Worm (Caenorhabditis elegans) whole organism, midembryonic: ENCODE results near the gene M04C3.2.

Experiments
- T22C8.4 ChIP-seq: fragments of 200-800 bp; sonication (Bioruptor generic); IDR thresholded peaks from 2 replicates; pipeline ENCODE4 v1.3.6; 2022; ENCODE audit warnings: missing genetic modification characterization, missing compliant biosample characterization
- cog-1 ChIP-seq: sonication (generic microtip); optimal IDR thresholded peaks from 2 replicates; lab custom pipeline; 2016; ENCODE audit warnings: missing genetic modification characterization, missing compliant biosample characterization
- flt-1 ChIP-seq: fragments of 200-800 bp; sonication (Bioruptor generic); IDR thresholded peaks from 2 replicates; pipeline ENCODE4 v1.3.6; 2022; ENCODE audit warnings: missing genetic modification characterization, missing compliant biosample characterization
- klf-2 ChIP-seq: fragments of 200-800 bp; sonication (Bioruptor generic); conservative IDR thresholded peaks from 2 replicates; pipeline ENCODE4 v1.3.6; 2022; ENCODE audit warnings: missing genetic modification reagents, missing genetic modification characterization, missing compliant biosample characterization
- med-1 ChIP-seq: sonication (generic microtip); optimal IDR thresholded peaks from 2 replicates; lab custom pipeline; 2017; ENCODE audit warnings: missing genetic modification characterization, mild to moderate bottlenecking, missing compliant biosample characterization, antibody characterized with exemption, missing genetic modification reagents; ENCODE audit not compliant: insufficient read depth
- ref-1 ChIP-seq: fragments of 200-800 bp; sonication (Bioruptor generic); conservative IDR thresholded peaks from 2 replicates; pipeline ENCODE4 v1.3.6; 2022; ENCODE audit warnings: missing genetic modification reagents, missing genetic modification characterization, missing compliant biosample characterization
- tab-1 ChIP-seq: fragments of 200-800 bp; sonication (Bioruptor generic); IDR thresholded peaks from 2 replicates; pipeline ENCODE4 v1.3.6; 2022; ENCODE audit warnings: missing genetic modification characterization, missing compliant biosample characterization
- ztf-23 ChIP-seq: fragments of 200-800 bp; sonication (Bioruptor generic); IDR thresholded peaks from 2 replicates; pipeline ENCODE4 v1.3.6; 2022; ENCODE audit warnings: missing genetic modification reagents, missing genetic modification characterization, missing compliant biosample characterization
- ztf-29 ChIP-seq: fragments of 200-800 bp; sonication (Bioruptor generic); IDR thresholded peaks from 2 replicates; pipeline ENCODE4 v1.3.6; 2022; ENCODE audit warnings: missing genetic modification reagents, missing genetic modification characterization, missing compliant biosample characterization

M04C3.2 gene

DNA sequence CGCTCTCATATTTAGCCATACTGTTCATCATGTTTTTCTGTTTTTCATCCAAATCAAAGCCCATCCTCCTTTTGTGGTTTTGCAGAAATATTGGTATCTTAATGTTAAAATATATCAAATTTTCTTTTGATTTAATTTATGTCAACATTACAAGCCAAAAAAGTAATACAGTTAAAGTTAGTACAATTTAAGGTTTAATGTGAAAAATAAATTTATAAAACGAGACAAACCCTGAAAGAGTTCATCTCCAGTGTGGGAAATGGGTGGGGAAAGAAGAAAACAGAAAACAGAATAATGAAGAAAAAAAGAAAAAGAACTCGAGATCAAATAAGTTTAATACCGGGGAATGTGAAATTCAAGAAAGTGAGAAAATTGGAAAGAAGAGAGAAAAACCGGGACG, at the start of gene M04C3.2:
TSS of gene M04C3.2 (minus strand) at position 101 of the 400 bp plus-strand sequence.
- TF ChIP-seq ztf-29 (GFP tag; lab: Robert Waterston, UW) (no peak), T22C8.4 (no peak), med-1 (no peak), ztf-23 (no peak), klf-2 (GFP tag; lab: Robert Waterston, UW) (no peak), flt-1 (GFP tag; lab: Robert Waterston, UW) (no peak), cog-1 (tag; lab: Kevin White, UChicago) (no peak), ref-1 (no peak)

DNA sequence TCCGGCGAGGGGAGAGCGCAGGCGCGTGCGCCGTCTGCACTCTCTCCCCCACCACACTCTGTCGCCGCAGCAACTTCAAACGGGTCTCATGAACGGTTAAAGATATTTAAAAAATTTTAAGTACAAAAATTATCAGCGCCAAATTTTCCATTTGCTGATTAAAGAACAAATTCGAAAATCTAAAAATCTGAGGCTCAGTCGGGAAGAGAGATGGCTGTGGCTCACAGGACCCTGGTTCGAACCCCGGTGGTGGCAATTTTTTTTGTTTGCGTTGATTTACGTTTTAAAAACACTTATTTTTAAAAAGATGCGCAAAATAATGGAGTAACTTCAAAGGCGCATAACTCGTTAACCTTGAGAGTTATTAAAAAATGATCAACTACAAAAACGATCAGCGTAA, 48.4 kb upstream of the M04C3.2 start:
- TF ChIP-seq ztf-23 = no peak
- no peak for TF ChIP-seq ref-1
- TF ChIP-seq ztf-29 (GFP tag; lab: Robert Waterston, UW) = no peak
- no peak for TF ChIP-seq tab-1
- no peak for TF ChIP-seq T22C8.4
- no peak for TF ChIP-seq med-1
- TF ChIP-seq klf-2 (GFP tag; lab: Robert Waterston, UW) = no peak
- TF ChIP-seq cog-1 (tag; lab: Kevin White, UChicago) = no peak

DNA sequence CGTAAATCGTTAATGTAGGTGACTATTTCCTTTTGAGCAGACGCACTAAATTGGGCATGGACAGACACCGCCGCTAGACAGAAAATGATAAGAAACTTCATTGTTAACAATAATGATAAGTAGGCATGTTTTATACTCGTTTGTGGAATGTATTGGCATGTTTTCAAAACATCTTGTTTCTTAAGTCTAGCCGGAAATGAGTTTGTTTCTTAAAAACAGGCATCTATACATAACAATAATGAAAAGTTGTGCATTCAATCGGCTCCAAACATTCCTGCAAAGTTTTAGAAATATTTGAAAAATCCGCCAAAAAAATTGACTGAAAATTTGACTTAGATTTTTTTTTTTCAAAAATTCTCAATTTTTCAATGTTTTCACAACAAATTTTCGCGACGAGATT, 46.9 kb upstream of the M04C3.2 start, which contains the start of gene scl-21:
TSS of gene scl-21 (minus strand) at position 101 of the 400 bp plus-strand sequence.
- TF ChIP-seq klf-2 (GFP tag; lab: Robert Waterston, UW) (no peak), ztf-29 (GFP tag; lab: Robert Waterston, UW) (no peak), T22C8.4 (no peak), ztf-23 (no peak), ref-1 (no peak), tab-1 (no peak), cog-1 (tag; lab: Kevin White, UChicago) (no peak), med-1 (no peak), flt-1 (GFP tag; lab: Robert Waterston, UW) (no peak)

DNA sequence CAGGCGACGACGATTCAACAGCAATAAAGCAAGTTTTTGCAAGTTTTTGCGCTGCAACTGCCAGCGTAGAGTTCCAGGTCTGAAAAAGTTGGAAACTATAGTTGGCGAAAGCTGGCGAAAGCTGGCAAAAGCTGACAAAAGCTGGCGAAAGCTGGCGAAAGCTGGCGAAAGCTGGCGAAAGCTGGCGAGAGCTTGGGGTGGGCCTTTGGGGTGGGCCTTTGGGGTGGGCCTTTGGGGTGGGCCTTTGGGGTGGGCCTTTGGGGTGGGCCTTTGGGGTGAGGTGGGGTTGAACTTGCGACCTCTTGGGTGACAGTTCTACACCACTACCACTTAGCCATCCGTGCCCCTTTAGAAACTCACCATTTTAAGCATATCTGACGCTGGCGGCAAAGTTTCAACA, 46.4 kb upstream of the M04C3.2 start:
- TF ChIP-seq cog-1 (tag; lab: Kevin White, UChicago) = no peak
- no peak for TF ChIP-seq ref-1
- TF ChIP-seq ztf-29 (GFP tag; lab: Robert Waterston, UW) = no peak
- TF ChIP-seq ztf-23 = no peak
- no peak for TF ChIP-seq med-1

DNA sequence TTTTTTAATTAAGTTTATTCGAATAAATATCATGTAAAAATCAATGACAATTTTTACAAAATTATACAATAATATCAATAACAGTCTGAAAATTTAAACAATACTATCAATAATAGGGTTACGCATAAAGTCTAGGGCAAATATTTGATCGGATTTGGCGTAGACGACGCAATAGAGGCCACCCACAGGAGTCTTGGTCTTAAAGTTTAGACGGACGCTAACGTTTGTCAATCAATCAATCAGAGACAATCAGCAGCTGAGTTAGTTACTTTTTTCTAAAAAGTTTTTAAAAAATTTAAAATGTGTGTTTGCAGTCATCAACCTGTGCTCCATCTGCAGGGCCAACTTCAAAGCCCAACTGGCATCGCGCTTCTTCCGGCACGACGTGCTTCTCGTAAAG, 42.6 kb upstream of the M04C3.2 start, which contains the start of gene Y43F8B.29:
TSS of gene Y43F8B.29 (plus strand) at position 301 of the 400 bp plus-strand sequence.
- TF ChIP-seq tab-1 = no peak

DNA sequence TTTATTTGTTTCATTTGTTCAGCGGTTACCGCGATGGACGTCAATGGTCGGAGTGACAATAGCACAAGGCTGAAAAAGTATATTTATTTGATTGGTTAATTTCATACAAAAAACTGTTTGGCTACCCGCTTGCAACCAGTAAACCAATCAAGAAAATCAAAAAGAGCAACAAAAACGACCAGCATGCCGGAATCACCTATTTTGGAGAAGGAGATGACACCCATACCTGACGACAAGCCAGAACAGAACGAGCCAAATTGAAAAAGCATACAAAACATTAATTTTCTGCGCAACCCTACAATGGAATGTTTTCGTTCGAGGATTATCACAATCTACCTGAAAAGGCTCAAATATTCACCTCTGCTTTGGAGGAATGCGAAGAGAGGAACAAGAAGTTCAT, 41.8 kb upstream of the M04C3.2 start, which contains the start of gene Y43F8B.7:
TSS of gene Y43F8B.7 (plus strand) at position 301 of the 400 bp plus-strand sequence.
- TF ChIP-seq T22C8.4 (no peak), ztf-23 (no peak), med-1 (no peak), klf-2 (GFP tag; lab: Robert Waterston, UW) (no peak), ztf-29 (GFP tag; lab: Robert Waterston, UW) (no peak), tab-1 (no peak), cog-1 (tag; lab: Kevin White, UChicago) (no peak), flt-1 (GFP tag; lab: Robert Waterston, UW) (no peak), ref-1 (no peak)

DNA sequence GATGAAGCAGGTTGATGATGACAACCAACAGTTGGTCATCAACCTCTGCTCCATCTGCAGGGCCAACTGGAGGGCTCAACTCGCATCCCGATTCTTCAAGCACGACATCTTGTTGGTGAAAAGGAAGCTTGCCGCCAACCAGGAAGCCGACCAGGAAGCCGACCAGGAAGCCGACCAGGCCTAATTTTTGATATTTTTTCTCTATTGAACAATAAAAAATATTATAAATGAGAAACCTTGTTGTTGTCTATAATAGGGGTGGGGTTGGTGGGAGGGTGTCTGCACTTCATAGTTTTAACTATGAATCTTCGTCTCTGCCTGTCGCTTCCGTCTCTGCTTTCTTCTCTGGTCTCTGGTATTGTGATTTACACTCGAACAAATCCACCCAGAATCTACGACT, 37.0 kb upstream of the M04C3.2 start, which contains the start of gene Y43F8B.18:
TSS of gene Y43F8B.18 (plus strand) at position 301 of the 400 bp plus-strand sequence.
- no peak for TF ChIP-seq ztf-23
- no peak for TF ChIP-seq ztf-29 (GFP tag; lab: Robert Waterston, UW)
- no peak for TF ChIP-seq T22C8.4
- no peak for TF ChIP-seq klf-2 (GFP tag; lab: Robert Waterston, UW)
- TF ChIP-seq ref-1 = no peak
- no peak for TF ChIP-seq tab-1
- no peak for TF ChIP-seq cog-1 (tag; lab: Kevin White, UChicago)
- TF ChIP-seq flt-1 (GFP tag; lab: Robert Waterston, UW) = no peak
- TF ChIP-seq med-1 = no peak

DNA sequence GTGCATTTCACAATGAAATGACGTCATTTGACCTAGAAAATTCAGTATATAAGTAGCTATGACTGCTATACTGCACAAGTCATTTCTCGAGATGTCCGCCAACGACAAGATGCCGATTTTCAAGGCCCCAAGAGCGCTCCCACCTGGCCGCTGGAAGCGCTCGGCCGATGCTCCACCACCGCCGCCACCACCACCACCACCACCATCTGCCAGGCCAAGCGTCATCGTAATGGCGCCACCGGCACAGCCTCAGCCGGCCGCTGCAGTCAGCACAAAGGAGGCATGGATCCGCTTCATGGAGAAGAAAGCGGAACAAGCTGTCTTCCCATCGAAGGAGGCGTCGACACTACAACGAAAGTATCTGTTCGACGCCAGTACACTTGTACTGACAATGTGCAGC, 36.6 kb upstream of the M04C3.2 start, which contains the start of gene Y43F8B.28:
TSS of gene Y43F8B.28 (plus strand) at position 59 of the 400 bp plus-strand sequence.
- TF ChIP-seq med-1 = no peak
- no peak for TF ChIP-seq ztf-23

DNA sequence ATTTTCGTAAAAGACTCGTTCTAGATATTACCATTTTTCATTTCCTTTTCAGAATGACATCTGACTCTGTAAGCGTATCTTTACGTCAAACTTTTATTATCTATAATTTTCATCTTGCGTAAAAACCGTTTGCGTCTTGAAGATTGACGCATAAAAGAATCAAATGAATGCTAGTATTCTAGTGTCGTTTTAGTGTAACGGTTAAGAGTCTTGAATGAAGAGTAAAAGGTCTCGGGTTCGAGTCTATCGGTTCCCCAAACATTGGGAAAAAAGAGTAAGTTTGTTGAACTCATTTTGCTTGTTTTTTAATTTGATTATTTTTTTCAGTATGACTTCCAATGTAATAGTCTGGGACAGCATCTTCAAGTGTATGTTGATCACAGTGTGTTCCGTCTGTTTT, 35.8 kb upstream of the M04C3.2 start, which contains the start of gene Y43F8B.17:
TSS of gene Y43F8B.17 (plus strand) at position 215 of the 400 bp plus-strand sequence.
- TF ChIP-seq flt-1 (GFP tag; lab: Robert Waterston, UW) = no peak
- no peak for TF ChIP-seq T22C8.4
- TF ChIP-seq ztf-23 = no peak
- no peak for TF ChIP-seq tab-1
- TF ChIP-seq klf-2 (GFP tag; lab: Robert Waterston, UW) = no peak
- TF ChIP-seq ztf-29 (GFP tag; lab: Robert Waterston, UW) = no peak

DNA sequence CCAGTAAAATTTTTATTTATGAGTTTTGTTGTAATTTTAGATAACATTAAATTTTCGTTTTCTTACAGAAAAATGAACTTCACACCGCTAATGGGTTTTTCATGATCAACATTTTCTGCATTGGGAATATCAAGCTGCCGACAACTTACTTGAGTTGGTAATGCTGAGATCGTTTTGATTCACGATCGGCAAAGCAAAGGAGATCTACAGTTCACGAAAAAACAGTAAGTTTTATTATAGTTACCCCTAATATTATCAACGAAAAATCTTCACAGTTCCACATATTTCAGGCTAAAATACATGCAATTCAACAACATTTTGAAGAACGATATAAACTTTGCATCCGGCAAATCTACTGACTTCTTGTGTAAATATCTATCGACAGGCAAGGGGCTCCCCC, 33.8 kb upstream of the M04C3.2 start, which contains the start of gene Y43F8B.22:
TSS of gene Y43F8B.22 (plus strand) at position 301 of the 400 bp plus-strand sequence.
- TF ChIP-seq ztf-29 (GFP tag; lab: Robert Waterston, UW) = no peak

DNA sequence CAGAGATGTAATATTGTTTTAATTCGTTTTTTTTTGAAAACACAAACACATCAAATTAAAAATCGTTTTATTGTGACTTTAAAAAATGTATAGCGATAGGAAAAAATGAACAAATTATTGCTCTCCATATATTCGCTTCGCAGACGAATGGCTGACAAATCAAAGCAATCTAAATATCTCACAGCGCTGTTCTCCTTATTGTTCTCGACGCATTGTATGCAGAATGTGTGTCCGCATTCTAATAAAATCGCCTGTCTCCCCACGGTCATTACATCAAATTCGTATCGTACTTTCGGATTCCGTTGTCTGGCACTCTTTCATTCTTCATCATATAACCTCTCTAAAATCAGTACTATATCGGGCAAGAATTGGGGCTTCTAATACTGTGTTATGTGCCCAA, 29.1 kb upstream of the M04C3.2 start, which contains the start of gene Y43F8B.9:
TSS of gene Y43F8B.9 (plus strand) at position 301 of the 400 bp plus-strand sequence.
- no peak for TF ChIP-seq klf-2 (GFP tag; lab: Robert Waterston, UW)
- TF ChIP-seq flt-1 (GFP tag; lab: Robert Waterston, UW) = no peak
- no peak for TF ChIP-seq cog-1 (tag; lab: Kevin White, UChicago)
- no peak for TF ChIP-seq ztf-29 (GFP tag; lab: Robert Waterston, UW)
- TF ChIP-seq T22C8.4 = no peak
- TF ChIP-seq med-1 = no peak
- no peak for TF ChIP-seq ref-1
- no peak for TF ChIP-seq tab-1
- TF ChIP-seq ztf-23 = no peak
